Fruit fly (Drosophila melanogaster) whole organism, embryonic: ENCODE data around the gene mTerf3.

Source experiments
- Atf-2 ChIP-seq: fragments of 200-800 bp; sonication (Bioruptor generic); optimal IDR thresholded peaks from 2 replicates; lab custom pipeline; 2016; ENCODE audit warnings: missing biosample characterization, missing genetic modification characterization
- C15 ChIP-seq: fragments of 200-800 bp; sonication (Bioruptor generic); IDR thresholded peaks from 3 replicates; pipeline ENCODE4 v1.3.6; 2022; ENCODE audit warnings: missing biosample characterization, missing genetic modification characterization
- CG10274 ChIP-seq: fragments of 200-800 bp; sonication (Bioruptor generic); optimal IDR thresholded peaks from 3 replicates; lab custom pipeline; 2017; ENCODE audit warnings: missing biosample characterization, mild to moderate bottlenecking, missing genetic modification characterization
- CG10431 ChIP-seq: fragments of 200-800 bp; sonication (Bioruptor generic); optimal IDR thresholded peaks from 3 replicates; lab custom pipeline; 2018; ENCODE audit warnings: missing biosample characterization, mild to moderate bottlenecking, missing genetic modification characterization
- CG11560 ChIP-seq: fragments of 200-800 bp; sonication (Bioruptor generic); IDR thresholded peaks from 3 replicates; pipeline ENCODE4 v1.3.6; 2022; ENCODE audit warnings: missing biosample characterization, missing genetic modification characterization
- CG12236 ChIP-seq: fragments of 200-800 bp; sonication (Bioruptor generic); optimal IDR thresholded peaks from 2 replicates; lab custom pipeline; 2016; ENCODE audit warnings: missing biosample characterization, missing genetic modification characterization
- CG14667 ChIP-seq: fragments of 200-800 bp; sonication (Bioruptor generic); IDR thresholded peaks from 2 replicates; pipeline ENCODE4 v1.3.6; 2022; ENCODE audit warnings: missing biosample characterization, missing genetic modification characterization
- CG15011 ChIP-seq: fragments of 200-800 bp; sonication (Bioruptor generic); optimal IDR thresholded peaks from 3 replicates; lab custom pipeline; 2018; ENCODE audit warnings: missing biosample characterization, mild to moderate bottlenecking, missing genetic modification characterization
- CG1529 ChIP-seq: fragments of 200-800 bp; sonication (Bioruptor generic); optimal IDR thresholded peaks from 3 replicates; lab custom pipeline; 2018; ENCODE audit warnings: missing biosample characterization, missing genetic modification characterization
- CG1603 ChIP-seq: fragments of 200-800 bp; sonication (Bioruptor generic); optimal IDR thresholded peaks from 2 replicates; lab custom pipeline; 2019; ENCODE audit warnings: missing biosample characterization, mild to moderate bottlenecking, missing genetic modification characterization, moderate library complexity
- CG17186 ChIP-seq: fragments of 200-800 bp; sonication (Bioruptor generic); optimal IDR thresholded peaks from 3 replicates; lab custom pipeline; 2017; ENCODE audit warnings: missing biosample characterization, missing genetic modification reagents, missing genetic modification characterization
- CG18764 ChIP-seq: fragments of 200-800 bp; sonication (Bioruptor generic); optimal IDR thresholded peaks from 3 replicates; lab custom pipeline; 2016; ENCODE audit warnings: missing biosample characterization, missing genetic modification characterization
- CG2129 ChIP-seq: fragments of 200-800 bp; sonication (Bioruptor generic); IDR thresholded peaks from 2 replicates; pipeline ENCODE4 v1.3.6; 2022; ENCODE audit warnings: missing biosample characterization, missing genetic modification characterization; ENCODE audit not compliant: partially characterized antibody
- CG30020 ChIP-seq: fragments of 200-800 bp; optimal IDR thresholded peaks from 2 replicates; lab custom pipeline; 2019; ENCODE audit warnings: missing biosample characterization, mild to moderate bottlenecking, missing genetic modification characterization, moderate library complexity
- CG31388 ChIP-seq: fragments of 200-800 bp; sonication (Bioruptor generic); optimal IDR thresholded peaks from 2 replicates; lab custom pipeline; 2016; ENCODE audit warnings: missing biosample characterization, missing genetic modification characterization
- CG3407 ChIP-seq: fragments of 200-800 bp; sonication (Bioruptor generic); optimal IDR thresholded peaks from 2 replicates; lab custom pipeline; 2018; ENCODE audit warnings: missing biosample characterization, mild to moderate bottlenecking, missing genetic modification characterization
- CG4854 ChIP-seq: fragments of 200-800 bp; sonication (Bioruptor generic); optimal IDR thresholded peaks from 2 replicates; lab custom pipeline; 2016; ENCODE audit warnings: missing biosample characterization, missing genetic modification characterization, inconsistent platforms
- CG6689 ChIP-seq: fragments of 200-800 bp; sonication (Bioruptor generic); IDR thresholded peaks from 2 replicates; pipeline ENCODE4 v1.3.6; 2022; ENCODE audit warnings: missing biosample characterization, missing genetic modification characterization
- CG6854 ChIP-seq: fragments of 200-800 bp; sonication (Bioruptor generic); optimal IDR thresholded peaks from 3 replicates; lab custom pipeline; 2017; ENCODE audit warnings: missing biosample characterization, mild to moderate bottlenecking, missing genetic modification characterization
- CG8359 ChIP-seq: fragments of 200-800 bp; sonication (Bioruptor generic); optimal IDR thresholded peaks from 2 replicates; lab custom pipeline; 2017; ENCODE audit warnings: missing biosample characterization, mild to moderate bottlenecking, missing genetic modification characterization, borderline replicate concordance
- CG9727 ChIP-seq: fragments of 200-800 bp; sonication (Bioruptor generic); optimal IDR thresholded peaks from 3 replicates; lab custom pipeline; 2017; ENCODE audit warnings: missing biosample characterization, mild to moderate bottlenecking, missing genetic modification characterization
- Dbx ChIP-seq: fragments of 200-800 bp; sonication (Bioruptor generic); IDR thresholded peaks from 3 replicates; pipeline ENCODE4 v1.3.6; 2022; ENCODE audit warnings: missing biosample characterization, missing genetic modification characterization
- Deaf1 ChIP-seq: fragments of 200-800 bp; optimal IDR thresholded peaks from 3 replicates; lab custom pipeline; 2019; ENCODE audit warnings: missing biosample characterization, mild to moderate bottlenecking, missing genetic modification characterization, moderate library complexity
- Dip3 ChIP-seq: fragments of 200-800 bp; sonication (Bioruptor generic); optimal IDR thresholded peaks from 3 replicates; lab custom pipeline; 2016; ENCODE audit warnings: missing biosample characterization, missing genetic modification characterization
- E2f2 ChIP-seq: fragments of 200-800 bp; sonication (Bioruptor generic); IDR thresholded peaks from 2 replicates; pipeline ENCODE4 v1.3.6; 2022; ENCODE audit warnings: missing biosample characterization, missing genetic modification characterization
- HLH54F ChIP-seq: fragments of 200-800 bp; sonication (Bioruptor generic); optimal IDR thresholded peaks from 3 replicates; lab custom pipeline; 2016; ENCODE audit warnings: missing biosample characterization, missing genetic modification characterization
- Hmr ChIP-seq: fragments of 200-800 bp; sonication (Bioruptor generic); optimal IDR thresholded peaks from 3 replicates; lab custom pipeline; 2017; ENCODE audit warnings: mild to moderate bottlenecking, missing biosample characterization, missing genetic modification reagents, missing genetic modification characterization
- Kr ChIP-seq: fragments of 200-800 bp; sonication (Bioruptor generic); optimal IDR thresholded peaks from 2 replicates; lab custom pipeline; 2017; ENCODE audit warnings: missing biosample characterization, mild to moderate bottlenecking, missing genetic modification characterization
- Mes4 ChIP-seq: fragments of 200-800 bp; sonication (Bioruptor generic); optimal IDR thresholded peaks from 2 replicates; lab custom pipeline; 2016; ENCODE audit warnings: missing biosample characterization, missing genetic modification characterization
- abd-A ChIP-seq: fragments of 200-800 bp; sonication (Bioruptor generic); optimal IDR thresholded peaks from 3 replicates; lab custom pipeline; 2019; ENCODE audit warnings: missing biosample characterization, mild to moderate bottlenecking, missing genetic modification characterization, moderate library complexity
- bcd ChIP-seq: fragments of 200-800 bp; sonication (Bioruptor generic); optimal IDR thresholded peaks from 2 replicates; lab custom pipeline; 2017; ENCODE audit warnings: missing biosample characterization, mild to moderate bottlenecking, missing genetic modification characterization
- bsh ChIP-seq, 2 experiments: fragments of 200-800 bp; sonication (Bioruptor generic); optimal IDR thresholded peaks; 2 replicates each; lab custom pipeline; 2017 to 2018; ENCODE audit warnings: mild to moderate bottlenecking in 2 of 2, missing biosample characterization in 2 of 2, missing genetic modification characterization in 2 of 2, moderate library complexity in 1 of 2
- corto ChIP-seq: fragments of 200-800 bp; sonication (Bioruptor generic); optimal IDR thresholded peaks from 2 replicates; lab custom pipeline; 2016; ENCODE audit warnings: missing biosample characterization, mild to moderate bottlenecking, missing genetic modification characterization, moderate library complexity
- crc ChIP-seq: fragments of 200-800 bp; sonication (Bioruptor generic); optimal IDR thresholded peaks from 2 replicates; lab custom pipeline; 2016; ENCODE audit warnings: missing biosample characterization, missing genetic modification characterization
- crp ChIP-seq, 2 experiments: fragments of 200-800 bp; sonication (Bioruptor generic); optimal IDR thresholded peaks; 2 replicates in 1 of 2; 3 replicates in 1 of 2; lab custom pipeline; 2017; ENCODE audit warnings: missing biosample characterization in 2 of 2, missing genetic modification characterization in 2 of 2, mild to moderate bottlenecking in 1 of 2, moderate library complexity in 1 of 2
- dimm ChIP-seq: fragments of 200-800 bp; sonication (Bioruptor generic); IDR thresholded peaks from 2 replicates; pipeline ENCODE4 v1.3.6; 2022; ENCODE audit warnings: missing biosample characterization, missing genetic modification characterization
- exex ChIP-seq: fragments of 200-800 bp; sonication (Bioruptor generic); optimal IDR thresholded peaks from 4 replicates; lab custom pipeline; 2018; ENCODE audit warnings: missing biosample characterization, mild to moderate bottlenecking, missing genetic modification characterization, moderate library complexity
- gcm2 ChIP-seq: fragments of 200-800 bp; sonication (Bioruptor generic); optimal IDR thresholded peaks from 2 replicates; lab custom pipeline; 2016; ENCODE audit warnings: missing biosample characterization, missing genetic modification characterization
- hb ChIP-seq: fragments of 200-800 bp; sonication (Bioruptor generic); IDR thresholded peaks from 3 replicates; pipeline ENCODE4 v1.3.6; 2022; ENCODE audit warnings: missing biosample characterization, missing genetic modification characterization; ENCODE audit not compliant: partially characterized antibody
- insv ChIP-seq, 2 experiments: fragments of 200-800 bp; sonication (Bioruptor generic); optimal IDR thresholded peaks; 3 replicates each; lab custom pipeline; 2016 to 2018; ENCODE audit warnings: missing biosample characterization in 2 of 2, missing genetic modification characterization in 2 of 2
- kah ChIP-seq: fragments of 200-800 bp; sonication (Bioruptor generic); optimal IDR thresholded peaks from 2 replicates; lab custom pipeline; 2018; ENCODE audit warnings: missing biosample characterization, mild to moderate bottlenecking, missing genetic modification characterization
- prd ChIP-seq, 3 experiments: fragments of >200 bp in 2 of 3; fragments of 200-800 bp in 1 of 3; sonication (Bioruptor generic) in 1 of 3; optimal IDR thresholded peaks in 2 of 3; IDR thresholded peaks in 1 of 3; 2 replicates in 2 of 3; 3 replicates in 1 of 3; pipeline versions ENCODE4 v1.3.6 to Lab custom; 2017 to 2022; ENCODE audit warnings: missing biosample characterization in 1 of 3, missing genetic modification characterization in 1 of 3
- pros ChIP-seq: fragments of 200-800 bp; sonication (Bioruptor generic); optimal IDR thresholded peaks from 3 replicates; lab custom pipeline; 2019; ENCODE audit warnings: missing biosample characterization, mild to moderate bottlenecking, missing genetic modification characterization, moderate library complexity
- repo ChIP-seq: fragments of 200-800 bp; sonication (Bioruptor generic); optimal IDR thresholded peaks from 2 replicates; lab custom pipeline; 2016; ENCODE audit warnings: missing biosample characterization, missing genetic modification characterization
- sim ChIP-seq: fragments of 200-800 bp; sonication (Bioruptor generic); IDR thresholded peaks from 2 replicates; pipeline ENCODE4 v1.3.6; 2022; ENCODE audit warnings: missing biosample characterization, missing genetic modification characterization
- tll ChIP-seq, 2 experiments: fragments of 200-800 bp in 1 of 2; fragments of >200 bp in 1 of 2; sonication (Bioruptor generic) in 1 of 2; optimal IDR thresholded peaks; 2 replicates each; lab custom pipeline; 2017 to 2019; ENCODE audit warnings: missing biosample characterization in 2 of 2, missing genetic modification characterization in 2 of 2, mild to moderate bottlenecking in 1 of 2, moderate library complexity in 1 of 2
- vnd ChIP-seq: fragments of 200-800 bp; sonication (Bioruptor generic); IDR thresholded peaks from 3 replicates; pipeline ENCODE4 v1.3.6; 2022; ENCODE audit warnings: missing biosample characterization, missing genetic modification characterization; ENCODE audit not compliant: partially characterized antibody
- zfh2 ChIP-seq: fragments of 200-800 bp; sonication (Bioruptor generic); optimal IDR thresholded peaks from 2 replicates; lab custom pipeline; 2016; ENCODE audit warnings: missing biosample characterization, missing genetic modification characterization

mTerf3 gene

DNA sequence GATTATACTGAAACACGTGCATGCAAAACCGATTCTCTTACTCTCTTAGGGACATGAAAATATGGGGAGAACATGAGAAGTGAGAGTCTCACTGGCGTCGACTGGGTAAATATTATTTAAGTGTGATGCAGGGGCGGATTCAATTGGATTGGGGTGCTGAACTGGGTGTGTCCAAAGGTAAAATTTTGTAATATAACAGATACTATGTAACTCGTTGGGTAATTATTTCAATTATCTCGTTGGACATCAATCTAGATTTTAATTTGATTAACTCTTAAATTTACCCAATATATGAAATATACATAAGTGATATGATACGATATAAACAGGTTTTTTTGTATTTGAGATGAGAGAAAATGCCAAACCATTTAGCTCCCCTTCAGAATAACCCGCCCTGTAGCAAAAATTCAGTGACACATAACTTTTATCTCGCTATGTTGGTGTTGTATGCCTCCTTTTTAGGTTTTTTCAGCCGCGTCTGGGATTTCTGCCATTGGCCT lies 12.4 kb downstream of the mTerf3 start (continued):
- TF ChIP-seq E2f2 (peak; percentile 65; the same call in 1 of the 2 replicates), vnd (GFP tag; lab: Robert Waterston, UW) (no peak), CG30020 (tag; lab: Kevin White, UChicago) (peak; percentile 49), CG4854 (peak; percentile 86), repo (GFP tag; lab: Kevin White, UChicago) (peak; percentile 79), CG14667 (GFP tag; lab: Robert Waterston, UW) (no peak; the same call in 1 of the 2 replicates), Dip3 (GFP tag; lab: Kevin White, UChicago) (peak; percentile 96), CG31388 (GFP tag; lab: Kevin White, UChicago) (peak; percentile 85), abd-A (tag; lab: Kevin White, UChicago) (peak; percentile 86), CG11560 (tag; lab: Robert Waterston, UW) (peak; percentile 88), crp (GFP tag; optimal IDR thresholded peaks at IDR 0.05; lab: Kevin White, UChicago) (peak in 1 of 2 experiments; percentile 55), CG9727 (peak; percentile 94), zfh2 (GFP tag; lab: Kevin White, UChicago) (peak; percentile 97), CG10431 (peak; percentile 55), exex (peak; percentile 88), corto (GFP tag; lab: Kevin White, UChicago) (peak; percentile 31), Mes4 (GFP tag; lab: Kevin White, UChicago) (peak; percentile 77), prd (optimal IDR thresholded peaks at IDR 0.05; lab: Kevin White, UChicago) (no peak), prd (GFP tag; IDR thresholded peaks at IDR 0.05; lab: Robert Waterston, UW) (peak; percentile 96), CG12236 (GFP tag; lab: Kevin White, UChicago) (peak; percentile 40), insv (GFP tag; optimal IDR thresholded peaks at IDR 0.05; lab: Kevin White, UChicago) (peak in 1 of 2 experiments; percentile 56), hb (GFP tag; lab: Robert Waterston, UW) (no peak), pros (peak; percentile 54), Deaf1 (no peak), crc (GFP tag; lab: Kevin White, UChicago) (peak; percentile 92), Dbx (GFP tag; lab: Robert Waterston, UW) (peak; percentile 98), sim (peak; percentile 64; the same call in 1 of the 2 replicates), CG2129 (GFP tag; lab: Robert Waterston, UW) (no peak), kah (GFP tag; lab: Kevin White, UChicago) (peak; percentile 63), CG6854 (GFP tag; lab: Kevin White, UChicago) (peak; percentile 85), CG17186 (GFP tag; lab: Kevin White, UChicago) (peak; percentile 38), bcd (GFP tag; lab: Kevin White, UChicago) (peak; percentile 94), CG15011 (GFP tag; lab: Kevin White, UChicago) (peak; percentile 96), CG18764 (GFP tag; lab: Kevin White, UChicago) (peak; percentile 74), Atf-2 (GFP tag; lab: Kevin White, UChicago) (peak; percentile 83), Kr (no peak), CG3407 (GFP tag; lab: Kevin White, UChicago) (peak; percentile 73), CG1529 (GFP tag; lab: Kevin White, UChicago) (peak; percentile 75), CG6689 (GFP tag; lab: Robert Waterston, UW) (peak; percentile 94), gcm2 (GFP tag; lab: Kevin White, UChicago) (peak; percentile 76), dimm (GFP tag; lab: Robert Waterston, UW) (peak; percentile 62), HLH54F (GFP tag; lab: Kevin White, UChicago) (peak; percentile 96), C15 (GFP tag; lab: Robert Waterston, UW) (peak; percentile 92), Hmr (GFP tag; lab: Kevin White, UChicago) (peak; percentile 97), CG10274 (peak; percentile 89), tll (GFP tag; optimal IDR thresholded peaks at IDR 0.05; lab: Kevin White, UChicago) (no peak), CG1603 (tag; lab: Kevin White, UChicago) (peak; percentile 80), CG8359 (GFP tag; lab: Kevin White, UChicago) (peak; percentile 84), bsh (GFP tag; optimal IDR thresholded peaks at IDR 0.05; lab: Kevin White, UChicago) (peak; percentile 71 to 86)
